Comparison of ENCODE assay signal across 3 fruit fly cellular contexts in the genomic region with DNA sequence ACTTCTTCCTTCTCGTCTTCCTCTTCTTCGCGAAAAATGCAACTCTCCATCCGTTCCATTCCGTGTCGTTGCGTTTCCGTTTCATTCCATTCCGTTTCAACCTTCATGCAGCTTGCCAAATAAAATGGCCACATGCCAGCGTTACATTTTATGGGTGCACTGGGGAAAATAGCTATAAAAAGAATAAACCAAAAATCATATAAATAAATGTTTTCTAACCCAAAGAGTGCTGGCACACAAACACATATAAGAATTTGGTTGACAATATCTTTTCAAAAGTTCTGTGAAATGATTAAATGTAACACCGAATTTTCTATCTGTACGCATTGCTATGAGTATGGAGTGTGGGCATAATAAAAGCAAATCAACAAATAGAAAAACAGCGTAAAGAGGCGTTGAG.
TF ChIP-seq lines count a peak whose summit lies in the region.

No protein-coding gene starts in this region.

- TF ChIP-seq CTCF in whole organism, embryonic (GFP tag; optimal IDR thresholded peaks at IDR 0.05; lab: Kevin White, UChicago) = no peak

TF ChIP-seq in whole organism, embryonic, 481 proteins besides CTCF, POLR2A, EP300 and RAD21 (continues in another document):
- TF ChIP-seq pfk (GFP tag; optimal IDR thresholded peaks at IDR 0.05; lab: Kevin White, UChicago) (peak; percentile 72), Sox102F (GFP tag; optimal IDR thresholded peaks at IDR 0.05; lab: Kevin White, UChicago) (peak; percentile 55), sens (GFP tag; lab: Kevin White, UChicago) (peak; percentile 73), z (GFP tag; IDR thresholded peaks at IDR 0.05; lab: Robert Waterston, UW) (0 out of 3 replicates have a peak, but pooled peaks have one; percentile 6), CG30403 (GFP tag; optimal IDR thresholded peaks at IDR 0.05; lab: Kevin White, UChicago) (peak; percentile 6), Opbp (GFP tag; IDR thresholded peaks at IDR 0.05; lab: Robert Waterston, UW; ENCODE audit: partially characterized antibody) (no peak), stc (GFP tag; IDR thresholded peaks at IDR 0.05; lab: Robert Waterston, UW) (0 out of 2 replicates have a peak, but pooled peaks have one; percentile 13), prd (optimal IDR thresholded peaks at IDR 0.05; lab: Kevin White, UChicago) (no peak), prd (GFP tag; IDR thresholded peaks at IDR 0.05; lab: Robert Waterston, UW) (peak; percentile 51; the same call in 2 of the 3 replicates), dysf (GFP tag; IDR thresholded peaks at IDR 0.05; lab: Robert Waterston, UW) (peak; percentile 45; the same call in 1 of the 3 replicates), CG3281 (GFP tag; optimal IDR thresholded peaks at IDR 0.05; lab: Kevin White, UChicago) (no peak), Hmr (GFP tag; optimal IDR thresholded peaks at IDR 0.05; lab: Kevin White, UChicago) (peak; percentile 30), PHDP (tag; optimal IDR thresholded peaks at IDR 0.05; lab: Kevin White, UChicago) (peak; percentile 31), CG17328 (GFP tag; IDR thresholded peaks at IDR 0.05; lab: Robert Waterston, UW) (peak; percentile 41; the same call in 1 of the 2 replicates), Abd-B (GFP tag; optimal IDR thresholded peaks at IDR 0.05; lab: Kevin White, UChicago) (peak; percentile 21), HLH3B (GFP tag; IDR thresholded peaks at IDR 0.05; lab: Robert Waterston, UW) (0 out of 2 replicates have a peak, but pooled peaks have one; percentile 31), Ets97D (GFP tag; optimal IDR thresholded peaks at IDR 0.05; lab: Kevin White, UChicago) (peak; percentile 43), CG7839 (tag; optimal IDR thresholded peaks at IDR 0.05; lab: Kevin White, UChicago) (peak; percentile 26), lmd (GFP tag; IDR thresholded peaks at IDR 0.05; lab: Robert Waterston, UW) (peak; percentile 26; the same call in 1 of the 2 replicates), ssp (GFP tag; IDR thresholded peaks at IDR 0.05; lab: Robert Waterston, UW) (0 out of 2 replicates have a peak, but pooled peaks have one; percentile 7), CG13424 (tag; optimal IDR thresholded peaks at IDR 0.05; lab: Kevin White, UChicago) (peak; percentile 14), row (GFP tag; IDR thresholded peaks at IDR 0.05; lab: Robert Waterston, UW) (peak; percentile 53), CG32772 (GFP tag; IDR thresholded peaks at IDR 0.05; lab: Robert Waterston, UW) (no peak), Oaz (GFP tag; IDR thresholded peaks at IDR 0.05; lab: Robert Waterston, UW) (0 out of 2 replicates have a peak, but pooled peaks have one; percentile 12), ci (GFP tag; IDR thresholded peaks at IDR 0.05; lab: Robert Waterston, UW) (peak; percentile 58; the same call in 2 of the 3 replicates), E2f2 (GFP tag; IDR thresholded peaks at IDR 0.05; lab: Robert Waterston, UW) (no peak)

TF ChIP-seq in whole organism, prepupa, 60 proteins besides CTCF, POLR2A, EP300 and RAD21 (continues in another document):
- TF ChIP-seq lz (GFP tag; optimal IDR thresholded peaks at IDR 0.05; lab: Kevin White, UChicago) (no peak), cyc (GFP tag; optimal IDR thresholded peaks at IDR 0.05; lab: Kevin White, UChicago) (no peak), OdsH (GFP tag; optimal IDR thresholded peaks at IDR 0.05; lab: Kevin White, UChicago) (no peak), Blimp-1 (GFP tag; optimal IDR thresholded peaks at IDR 0.05; lab: Kevin White, UChicago) (no peak), achi (GFP tag; optimal IDR thresholded peaks at IDR 0.05; lab: Kevin White, UChicago) (no peak), CG3919 (GFP tag; optimal IDR thresholded peaks at IDR 0.05; lab: Kevin White, UChicago) (no peak), Smox (GFP tag; optimal IDR thresholded peaks at IDR 0.05; lab: Kevin White, UChicago) (no peak), CG8319 (GFP tag; optimal IDR thresholded peaks at IDR 0.05; lab: Kevin White, UChicago) (no peak), CG6854 (GFP tag; optimal IDR thresholded peaks at IDR 0.05; lab: Kevin White, UChicago) (no peak), Eip75B (GFP tag; optimal IDR thresholded peaks at IDR 0.05; lab: Kevin White, UChicago) (no peak), CG8119 (GFP tag; IDR thresholded peaks at IDR 0.05; lab: Robert Waterston, UW) (no peak), CG31627 (GFP tag; optimal IDR thresholded peaks at IDR 0.05; lab: Kevin White, UChicago) (no peak), fd59A (GFP tag; optimal IDR thresholded peaks at IDR 0.05; lab: Kevin White, UChicago) (no peak), Hr4 (GFP tag; optimal IDR thresholded peaks at IDR 0.05; lab: Kevin White, UChicago) (no peak), salr (GFP tag; optimal IDR thresholded peaks at IDR 0.05; lab: Kevin White, UChicago) (no peak), spab (GFP tag; optimal IDR thresholded peaks at IDR 0.05; lab: Kevin White, UChicago) (no peak), fkh (GFP tag; optimal IDR thresholded peaks at IDR 0.05; lab: Kevin White, UChicago) (no peak), svp (GFP tag; lab: Kevin White, UChicago) (peak; percentile 1), CG10669 (GFP tag; optimal IDR thresholded peaks at IDR 0.05; lab: Kevin White, UChicago) (no peak), dsx (GFP tag; optimal IDR thresholded peaks at IDR 0.05; lab: Kevin White, UChicago; ENCODE audit: poor library complexity, severe bottlenecking) (no peak), CG9139 (GFP tag; optimal IDR thresholded peaks at IDR 0.05; lab: Kevin White, UChicago) (no peak), CG6163 (GFP tag; IDR thresholded peaks at IDR 0.05; lab: Robert Waterston, UW) (0 out of 3 replicates have a peak, but pooled peaks have one; percentile 42), CG6808 (GFP tag; optimal IDR thresholded peaks at IDR 0.05; lab: Kevin White, UChicago) (no peak), vri (GFP tag; optimal IDR thresholded peaks at IDR 0.05; lab: Kevin White, UChicago) (no peak), CG32006 (GFP tag; optimal IDR thresholded peaks at IDR 0.05; lab: Kevin White, UChicago) (peak; percentile 21), CG6792 (GFP tag; optimal IDR thresholded peaks at IDR 0.05; lab: Kevin White, UChicago) (no peak), fd85E (GFP tag; optimal IDR thresholded peaks at IDR 0.05; lab: Kevin White, UChicago) (no peak), Hr38 (GFP tag; optimal IDR thresholded peaks at IDR 0.05; lab: Kevin White, UChicago) (no peak), CG15336 (GFP tag; IDR thresholded peaks at IDR 0.05; lab: Robert Waterston, UW) (0 out of 2 replicates have a peak, but pooled peaks have one; percentile 19), CG11294 (GFP tag; IDR thresholded peaks at IDR 0.05; lab: Robert Waterston, UW) (no peak), net (GFP tag; optimal IDR thresholded peaks at IDR 0.05; lab: Kevin White, UChicago) (no peak), Hr39 (GFP tag; optimal IDR thresholded peaks at IDR 0.05; lab: Kevin White, UChicago) (peak; percentile 7)

TF ChIP-seq in whole organism, pupa, 21 proteins besides CTCF, POLR2A, EP300 and RAD21:
- TF ChIP-seq Ets98B (GFP tag; IDR thresholded peaks at IDR 0.05; lab: Robert Waterston, UW) (peak; percentile 14; the same call in 1 of the 2 replicates), Snoo (tag; optimal IDR thresholded peaks at IDR 0.05; lab: Kevin White, UChicago) (no peak)
